Fruit fly (Drosophila melanogaster) whole organism: ENCODE data around the gene CG12470.

Source experiments
- CG8478 ChIP-seq: fragments of >200 bp; optimal IDR thresholded peaks from 2 replicates; lab custom pipeline; 2018; ENCODE audit warnings: inconsistent platforms
- Dll ChIP-seq: fragments of >200 bp; optimal IDR thresholded peaks from 2 replicates; lab custom pipeline; 2017
- pan ChIP-seq: fragments of >200 bp; optimal IDR thresholded peaks from 2 replicates; lab custom pipeline; 2017
- psq ChIP-seq: fragments of >200 bp; optimal IDR thresholded peaks from 2 replicates; lab custom pipeline; 2017
- usp ChIP-seq: fragments of >200 bp; optimal IDR thresholded peaks from 2 replicates; lab custom pipeline; 2017; ENCODE audit warnings: missing biosample characterization, missing genetic modification characterization, mixed read lengths

DNA sequence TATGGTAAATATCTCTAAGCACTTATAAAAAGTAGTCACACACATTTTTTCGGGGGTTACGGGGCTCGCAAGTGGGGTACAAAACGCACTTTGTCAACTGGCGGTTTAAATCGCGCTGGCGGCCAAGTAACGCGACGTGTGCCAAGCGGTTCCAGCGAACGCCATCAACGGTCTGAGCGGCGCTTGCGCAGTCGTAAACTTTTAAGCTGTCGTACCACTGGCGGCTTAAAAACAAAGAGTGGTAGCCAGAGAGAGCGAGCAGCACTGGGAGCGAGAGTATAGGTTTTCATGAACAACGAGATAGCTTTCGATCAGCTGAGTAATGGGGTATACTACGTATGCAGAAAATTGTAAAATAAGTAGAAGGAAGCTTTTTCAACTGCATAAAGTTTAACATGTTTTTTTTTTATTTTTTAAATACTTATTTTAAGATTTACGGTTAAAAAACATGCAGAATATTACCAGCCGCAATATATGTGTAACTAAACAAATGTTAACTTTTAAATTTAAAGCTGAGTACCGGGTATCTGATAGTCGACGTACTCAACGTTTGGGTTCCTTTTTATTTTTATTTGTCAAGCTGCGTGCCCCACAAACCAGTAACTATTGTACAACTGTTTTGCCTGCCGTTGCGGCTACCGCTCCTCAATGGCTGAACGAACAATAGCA, 27.3 kb downstream of the CG12470 start:
- TF ChIP-seq CG8478 (lab: Kevin White, UChicago) (no peak), psq (lab: Kevin White, UChicago) (no peak), pan (lab: Kevin White, UChicago) (no peak), usp (no peak), Dll (lab: Kevin White, UChicago) (no peak)
